Worm (Caenorhabditis elegans): ENCODE results near the gene W08G11.1.
A peak's percentile ranks its signal among the peaks of the same experiment; 100 is the strongest.

W08G11.1 gene

ce11 chrV:16370039-16370438 is 23.2 kb downstream of the W08G11.1 start (continued):
- TF ChIP-seq nhr-84 (tag; optimal IDR thresholded peaks at IDR 0.05) (no peak), unc-30 (tag; optimal IDR thresholded peaks at IDR 0.05) (no peak), vab-15 (tag; optimal IDR thresholded peaks at IDR 0.05) (no peak), sptf-1 (tag; optimal IDR thresholded peaks at IDR 0.05) (no peak), grh-1 (GFP tag; IDR thresholded peaks at IDR 0.05) (0 out of 2 replicates have a peak, but pooled peaks have one; percentile 40), sup-37 (GFP tag; optimal IDR thresholded peaks at IDR 0.05) (peak; percentile 18), F16B12.6 (tag; optimal IDR thresholded peaks at IDR 0.05) (peak; percentile 7), lsy-2 (tag; optimal IDR thresholded peaks at IDR 0.05) (peak; percentile 44 to 45), ceh-8 (GFP tag; optimal IDR thresholded peaks at IDR 0.05) (peak; percentile 34), egl-13 (tag; optimal IDR thresholded peaks at IDR 0.05) (peak; percentile 42), lin-15B (tag; optimal IDR thresholded peaks at IDR 0.05) (no peak), dpl-1 (GFP tag; optimal IDR thresholded peaks at IDR 0.05) (peak; percentile 18 to 55 (median 47)), nhr-71 (tag; optimal IDR thresholded peaks at IDR 0.05) (peak; percentile 82), snpc-4 (tag; optimal IDR thresholded peaks at IDR 0.05) (peak; percentile 62), swsn-7 (tag; optimal IDR thresholded peaks at IDR 0.05) (peak; percentile 76), efl-1 (optimal IDR thresholded peaks at IDR 0.05) (peak; percentile 62 to 66), efl-1 (GFP tag; optimal IDR thresholded peaks at IDR 0.05 in 1 of 2) (peak; percentile 48 to 92), nhr-90 (tag; optimal IDR thresholded peaks at IDR 0.05; ENCODE audit: poor library complexity) (peak; percentile 88), nhr-47 (tag; optimal IDR thresholded peaks at IDR 0.05) (peak; percentile 83), egl-27 (tag; optimal IDR thresholded peaks at IDR 0.05) (no peak), jun-1 (tag; optimal IDR thresholded peaks at IDR 0.05) (peak; percentile 10), efl-3 (GFP tag; optimal IDR thresholded peaks at IDR 0.05) (no peak), snu-23 (GFP tag; optimal IDR thresholded peaks at IDR 0.05) (peak; percentile 81), dsc-1 (tag; optimal IDR thresholded peaks at IDR 0.05) (peak; percentile 70), elt-2 (tag; optimal IDR thresholded peaks at IDR 0.05) (peak; percentile 53), tbx-2 (tag; optimal IDR thresholded peaks at IDR 0.05) (peak; percentile 74), unc-86 (tag; optimal IDR thresholded peaks at IDR 0.05) (no peak), unc-130 (tag; optimal IDR thresholded peaks at IDR 0.05) (peak; percentile 53), aly-2 (tag; optimal IDR thresholded peaks at IDR 0.05) (peak; percentile 22), nhr-237 (tag; optimal IDR thresholded peaks at IDR 0.05) (no peak), lin-39 (tag; optimal IDR thresholded peaks at IDR 0.05) (peak; percentile 12), C04F5.9 (tag; optimal IDR thresholded peaks at IDR 0.05) (peak; percentile 20), C16A3.4 (tag; optimal IDR thresholded peaks at IDR 0.05) (peak; percentile 74), isw-1 (GFP tag; IDR thresholded peaks at IDR 0.05) (peak; percentile 7; the same call in 1 of the 2 replicates), nhr-20 (tag; optimal IDR thresholded peaks at IDR 0.05) (peak; percentile 74), alr-1 (tag; optimal IDR thresholded peaks at IDR 0.05; ENCODE audit: borderline replicate concordance) (no peak), rnt-1 (tag; optimal IDR thresholded peaks at IDR 0.05) (peak; percentile 88), skn-1 (tag; optimal IDR thresholded peaks at IDR 0.05) (peak; percentile 63)

DNA sequence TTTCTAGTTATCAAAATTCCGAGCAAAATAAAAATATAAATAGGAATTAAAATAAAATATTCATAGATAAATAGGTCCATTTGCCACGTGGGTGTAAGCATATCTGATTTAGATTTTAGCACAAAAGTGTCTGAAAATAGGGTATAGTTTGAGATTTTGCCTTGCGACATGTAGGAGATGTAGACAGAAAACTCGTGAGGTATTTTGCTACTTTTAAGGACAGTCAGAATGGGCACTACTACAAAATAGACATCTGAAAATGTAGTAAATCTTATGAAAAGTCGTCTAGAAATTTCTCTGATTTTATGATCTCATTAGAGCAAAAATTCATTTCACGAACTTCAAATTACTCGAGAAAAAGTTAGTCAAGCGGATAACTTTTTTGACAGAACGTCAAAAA is 27.8 kb downstream of the W08G11.1 start, which contains the start of gene srv-34:
Gene srv-34 (minus strand): TSS at position 101 of the 400 bp plus-strand sequence.
- TF ChIP-seq ztf-4 (tag; optimal IDR thresholded peaks at IDR 0.05) (no peak), sptf-1 (tag; optimal IDR thresholded peaks at IDR 0.05) (no peak), nhr-11 (tag; optimal IDR thresholded peaks at IDR 0.05) (no peak)

DNA sequence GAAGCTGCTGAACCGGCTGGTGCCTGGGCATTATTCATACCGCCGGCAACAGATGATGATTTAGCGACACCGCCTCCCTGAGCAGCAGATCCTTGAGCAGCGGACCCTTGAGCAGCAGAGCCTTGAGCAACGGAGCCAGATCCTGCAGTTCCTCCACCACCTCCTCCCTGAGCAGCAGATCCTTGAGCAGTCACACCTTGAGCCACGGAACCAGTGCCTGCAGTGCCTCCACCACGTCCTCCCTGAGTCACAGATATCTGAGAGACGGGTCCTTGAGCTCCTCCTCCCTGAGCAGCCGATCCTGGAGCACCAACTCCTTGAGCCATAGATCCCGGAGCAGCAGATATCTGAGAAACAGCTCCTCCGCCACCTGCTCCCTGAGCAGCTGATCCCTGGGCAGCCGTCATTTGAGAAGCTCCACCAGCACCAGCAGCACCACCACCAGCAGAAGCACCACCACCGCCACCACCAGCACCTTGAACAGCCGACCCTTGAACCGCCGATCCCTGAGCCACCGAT is 29.6 kb downstream of the W08G11.1 start:
- TF ChIP-seq ceh-8 (GFP tag; optimal IDR thresholded peaks at IDR 0.05) (no peak), nhr-71 (tag; optimal IDR thresholded peaks at IDR 0.05) (no peak)
